Fruit fly (Drosophila melanogaster) whole organism, embryonic: Measurements from ENCODE around the gene CG13679.

Source experiments
- Atf-2 ChIP-seq: fragments of 200-800 bp; sonication (Bioruptor generic); optimal IDR thresholded peaks from 2 replicates; lab custom pipeline; 2016; ENCODE audit warnings: missing biosample characterization, missing genetic modification characterization
- BtbVII ChIP-seq: fragments of 200-800 bp; sonication (Bioruptor generic); optimal IDR thresholded peaks from 3 replicates; lab custom pipeline; 2017; ENCODE audit warnings: missing biosample characterization, mild to moderate bottlenecking, missing genetic modification characterization
- CG10462 ChIP-seq: fragments of 200-800 bp; sonication (Bioruptor generic); optimal IDR thresholded peaks from 2 replicates; lab custom pipeline; 2016; ENCODE audit warnings: missing biosample characterization, missing genetic modification characterization
- CG10565 ChIP-seq: fragments of 200-800 bp; sonication (Bioruptor generic); optimal IDR thresholded peaks from 3 replicates; lab custom pipeline; 2016; ENCODE audit warnings: missing biosample characterization, mild to moderate bottlenecking, missing genetic modification characterization
- CG12104 ChIP-seq: fragments of 200-800 bp; sonication (Bioruptor generic); optimal IDR thresholded peaks from 3 replicates; lab custom pipeline; 2016; ENCODE audit warnings: missing biosample characterization, missing genetic modification characterization
- CG15696 ChIP-seq: fragments of 200-800 bp; sonication (Bioruptor generic); optimal IDR thresholded peaks from 2 replicates; lab custom pipeline; 2019; ENCODE audit warnings: missing biosample characterization, mild to moderate bottlenecking, missing genetic modification characterization, moderate library complexity
- CG1832 ChIP-seq: fragments of 200-800 bp; sonication (Bioruptor generic); optimal IDR thresholded peaks from 2 replicates; lab custom pipeline; 2017; ENCODE audit warnings: missing biosample characterization, mild to moderate bottlenecking, missing genetic modification characterization, inconsistent platforms
- CG18476 ChIP-seq: fragments of 200-800 bp; sonication (Bioruptor generic); optimal IDR thresholded peaks from 2 replicates; lab custom pipeline; 2016; ENCODE audit warnings: missing biosample characterization, mild to moderate bottlenecking, missing genetic modification characterization
- CG32532 ChIP-seq: fragments of 200-800 bp; sonication (Bioruptor generic); IDR thresholded peaks from 2 replicates; pipeline ENCODE4 v1.3.6; 2022; ENCODE audit warnings: missing biosample characterization, missing genetic modification characterization
- CG34376 ChIP-seq: fragments of 200-800 bp; sonication (Bioruptor generic); optimal IDR thresholded peaks from 2 replicates; lab custom pipeline; 2018; ENCODE audit warnings: missing biosample characterization, mild to moderate bottlenecking, missing genetic modification characterization
- CG3726 ChIP-seq: fragments of 200-800 bp; sonication (Bioruptor generic); IDR thresholded peaks from 3 replicates; pipeline ENCODE4, ENCODE4 v1.3.6; 2022; ENCODE audit warnings: missing biosample characterization, missing genetic modification characterization
- CG4707 ChIP-seq: fragments of 200-800 bp; sonication (Bioruptor generic); optimal IDR thresholded peaks from 2 replicates; lab custom pipeline; 2018; ENCODE audit warnings: missing biosample characterization, mild to moderate bottlenecking, missing genetic modification characterization, moderate library complexity
- CG4854 ChIP-seq: fragments of 200-800 bp; sonication (Bioruptor generic); optimal IDR thresholded peaks from 2 replicates; lab custom pipeline; 2016; ENCODE audit warnings: missing biosample characterization, missing genetic modification characterization, inconsistent platforms
- CG7556 ChIP-seq: fragments of 200-800 bp; sonication (Bioruptor generic); optimal IDR thresholded peaks from 2 replicates; lab custom pipeline; 2017; ENCODE audit warnings: missing biosample characterization, mild to moderate bottlenecking, missing genetic modification characterization
- CG7987 ChIP-seq: fragments of 200-800 bp; sonication (Bioruptor generic); optimal IDR thresholded peaks from 2 replicates; lab custom pipeline; 2018; ENCODE audit warnings: missing biosample characterization, mild to moderate bottlenecking, missing genetic modification characterization, moderate library complexity
- CG8388 ChIP-seq: fragments of 200-800 bp; sonication (Bioruptor generic); optimal IDR thresholded peaks from 2 replicates; lab custom pipeline; 2019; ENCODE audit warnings: missing biosample characterization, mild to moderate bottlenecking, missing genetic modification characterization, moderate library complexity
- CG8944 ChIP-seq: fragments of 200-800 bp; sonication (Bioruptor generic); optimal IDR thresholded peaks from 3 replicates; lab custom pipeline; 2016; ENCODE audit warnings: missing biosample characterization, missing genetic modification characterization
- CG9727 ChIP-seq: fragments of 200-800 bp; sonication (Bioruptor generic); optimal IDR thresholded peaks from 3 replicates; lab custom pipeline; 2017; ENCODE audit warnings: missing biosample characterization, mild to moderate bottlenecking, missing genetic modification characterization
- CkIIα-i1 ChIP-seq: fragments of 200-800 bp; sonication (Bioruptor generic); IDR thresholded peaks from 2 replicates; pipeline ENCODE4 v1.3.6; 2022; ENCODE audit warnings: missing biosample characterization, missing genetic modification characterization
- Dek ChIP-seq: fragments of 200-800 bp; sonication (Bioruptor generic); optimal IDR thresholded peaks from 3 replicates; lab custom pipeline; 2019; ENCODE audit warnings: missing biosample characterization, mild to moderate bottlenecking, missing genetic modification characterization, moderate library complexity
- Fer3 ChIP-seq: fragments of 200-800 bp; sonication (Bioruptor generic); optimal IDR thresholded peaks from 2 replicates; lab custom pipeline; 2018; ENCODE audit warnings: missing biosample characterization, mild to moderate bottlenecking, missing genetic modification characterization, moderate library complexity
- HLHmδ ChIP-seq: fragments of 200-800 bp; sonication (Bioruptor generic); optimal IDR thresholded peaks from 2 replicates; lab custom pipeline; 2018; ENCODE audit warnings: missing biosample characterization, mild to moderate bottlenecking, missing genetic modification characterization, moderate library complexity
- Hey ChIP-seq: fragments of 200-800 bp; sonication (Bioruptor generic); optimal IDR thresholded peaks from 3 replicates; lab custom pipeline; 2018; ENCODE audit warnings: missing biosample characterization, mild to moderate bottlenecking, missing genetic modification characterization
- HmgD ChIP-seq: fragments of 200-800 bp; sonication (Bioruptor generic); optimal IDR thresholded peaks from 3 replicates; lab custom pipeline; 2016; ENCODE audit warnings: missing biosample characterization, missing genetic modification characterization
- MBD-R2 ChIP-seq: fragments of 200-800 bp; sonication (Bioruptor generic); IDR thresholded peaks from 2 replicates; pipeline ENCODE4 v1.3.6; 2022; ENCODE audit warnings: missing biosample characterization, missing genetic modification characterization
- NC2α ChIP-seq: fragments of 200-800 bp; sonication (Bioruptor generic); optimal IDR thresholded peaks from 2 replicates; lab custom pipeline; 2016; ENCODE audit warnings: missing biosample characterization, missing genetic modification characterization
- Nf-YB ChIP-seq: fragments of 200-800 bp; sonication (Bioruptor generic); optimal IDR thresholded peaks from 3 replicates; lab custom pipeline; 2019; ENCODE audit warnings: missing biosample characterization, mild to moderate bottlenecking, missing genetic modification characterization, moderate library complexity
- Nf-YC ChIP-seq: fragments of 200-800 bp; optimal IDR thresholded peaks from 3 replicates; lab custom pipeline; 2019; ENCODE audit warnings: missing biosample characterization, mild to moderate bottlenecking, missing genetic modification characterization, moderate library complexity
- Opbp ChIP-seq: fragments of 200-800 bp; sonication (Bioruptor generic); IDR thresholded peaks from 3 replicates; pipeline ENCODE4 v1.3.6; 2022; ENCODE audit warnings: missing biosample characterization, missing genetic modification characterization; ENCODE audit not compliant: partially characterized antibody
- Optix ChIP-seq: fragments of 200-800 bp; sonication (Bioruptor generic); IDR thresholded peaks from 3 replicates; pipeline ENCODE4 v1.3.6; 2022; ENCODE audit warnings: missing biosample characterization, missing genetic modification characterization
- Poxn ChIP-seq: fragments of 200-800 bp; sonication (Bioruptor generic); IDR thresholded peaks from 2 replicates; pipeline ENCODE4 v1.3.6; 2022; ENCODE audit warnings: missing biosample characterization, missing genetic modification characterization
- Six4 ChIP-seq: fragments of 200-800 bp; sonication (Bioruptor generic); optimal IDR thresholded peaks from 2 replicates; lab custom pipeline; 2016; ENCODE audit warnings: missing biosample characterization, missing genetic modification characterization
- Stat92E ChIP-seq, 3 experiments: fragments of >200 bp in 2 of 3; fragments of 200-800 bp in 1 of 3; sonication (Bioruptor generic) in 1 of 3; optimal IDR thresholded peaks; 2 replicates each; lab custom pipeline; 2017 to 2019; ENCODE audit warnings: missing biosample characterization in 3 of 3, missing genetic modification characterization in 3 of 3, mild to moderate bottlenecking in 1 of 3, moderate library complexity in 1 of 3
- caup ChIP-seq: fragments of 200-800 bp; sonication (Bioruptor generic); optimal IDR thresholded peaks from 3 replicates; lab custom pipeline; 2017; ENCODE audit warnings: missing biosample characterization, mild to moderate bottlenecking, missing genetic modification characterization, moderate library complexity; ENCODE audit not compliant: severe bottlenecking
- crol ChIP-seq: fragments of 200-800 bp; sonication (Bioruptor generic); IDR thresholded peaks from 2 replicates; pipeline ENCODE4 v1.3.6; 2022; ENCODE audit warnings: missing biosample characterization, missing genetic modification characterization
- dpn ChIP-seq, 2 experiments: fragments of 200-800 bp; sonication (Bioruptor generic); optimal IDR thresholded peaks; 3 replicates each; lab custom pipeline; 2016; ENCODE audit warnings: missing biosample characterization in 2 of 2, missing genetic modification characterization in 2 of 2
- eyg ChIP-seq: fragments of 200-800 bp; sonication (Bioruptor generic); optimal IDR thresholded peaks from 3 replicates; lab custom pipeline; 2016; ENCODE audit warnings: missing biosample characterization, missing genetic modification characterization
- fu2 ChIP-seq: fragments of 200-800 bp; sonication (Bioruptor generic); optimal IDR thresholded peaks from 2 replicates; lab custom pipeline; 2016; ENCODE audit warnings: missing biosample characterization, missing genetic modification characterization
- gce ChIP-seq: fragments of 200-800 bp; sonication (Bioruptor generic); IDR thresholded peaks from 3 replicates; pipeline ENCODE4 v1.3.6; 2022; ENCODE audit warnings: missing biosample characterization, missing genetic modification characterization
- grn ChIP-seq: fragments of 200-800 bp; sonication (Bioruptor generic); optimal IDR thresholded peaks from 3 replicates; lab custom pipeline; 2017; ENCODE audit warnings: missing biosample characterization, missing genetic modification characterization
- gsb-n ChIP-seq: fragments of 200-800 bp; sonication (Bioruptor generic); optimal IDR thresholded peaks from 3 replicates; lab custom pipeline; 2018; ENCODE audit warnings: missing biosample characterization, mild to moderate bottlenecking, missing genetic modification characterization
- insv ChIP-seq, 2 experiments: fragments of 200-800 bp; sonication (Bioruptor generic); optimal IDR thresholded peaks; 3 replicates each; lab custom pipeline; 2016 to 2018; ENCODE audit warnings: missing biosample characterization in 2 of 2, missing genetic modification characterization in 2 of 2
- jumu ChIP-seq: fragments of 200-800 bp; sonication (Bioruptor generic); optimal IDR thresholded peaks from 3 replicates; lab custom pipeline; 2016; ENCODE audit warnings: missing biosample characterization, missing genetic modification characterization
- kah ChIP-seq: fragments of 200-800 bp; sonication (Bioruptor generic); optimal IDR thresholded peaks from 2 replicates; lab custom pipeline; 2018; ENCODE audit warnings: missing biosample characterization, mild to moderate bottlenecking, missing genetic modification characterization
- pho ChIP-seq: fragments of 200-800 bp; sonication (Bioruptor generic); optimal IDR thresholded peaks from 2 replicates; lab custom pipeline; 2016; ENCODE audit warnings: missing biosample characterization, missing genetic modification characterization
- slp2 ChIP-seq: fragments of 200-800 bp; sonication (Bioruptor generic); optimal IDR thresholded peaks from 2 replicates; lab custom pipeline; 2016; ENCODE audit warnings: missing biosample characterization, missing genetic modification characterization
- tio ChIP-seq: fragments of 200-800 bp; sonication (Bioruptor generic); optimal IDR thresholded peaks from 2 replicates; lab custom pipeline; 2017; ENCODE audit warnings: missing biosample characterization, missing genetic modification characterization, inconsistent platforms
- wek ChIP-seq: fragments of 200-800 bp; sonication (Bioruptor generic); optimal IDR thresholded peaks from 3 replicates; lab custom pipeline; 2018; ENCODE audit warnings: missing biosample characterization, mild to moderate bottlenecking, missing genetic modification characterization, moderate library complexity

The CG13679 gene

dm6 chr3L:8185263-8186227 is 17.0 kb upstream of the CG13679 start (continued):
- TF ChIP-seq Six4 (GFP tag; lab: Kevin White, UChicago): no peak
- TF ChIP-seq Nf-YB (GFP tag; lab: Kevin White, UChicago): peak; percentile 52
- TF ChIP-seq CG15696 (tag; lab: Kevin White, UChicago): no peak
- TF ChIP-seq CG12104: peak; percentile 38
- peak; percentile 59 for TF ChIP-seq eyg
- TF ChIP-seq grn (GFP tag; lab: Kevin White, UChicago): peak; percentile 99
- TF ChIP-seq Poxn (GFP tag; lab: Robert Waterston, UW): no peak
- peak; percentile 27 for TF ChIP-seq CG9727
- peak; percentile 97 for TF ChIP-seq CG34376
- peak; percentile 6; the same call in 1 of the 2 replicates for TF ChIP-seq MBD-R2 (GFP tag; lab: Robert Waterston, UW)
- no peak for TF ChIP-seq insv (GFP tag; optimal IDR thresholded peaks at IDR 0.05; lab: Kevin White, UChicago)
- TF ChIP-seq jumu (GFP tag; lab: Kevin White, UChicago): peak; percentile 42
- peak; percentile 15 for TF ChIP-seq HLHmδ (GFP tag; lab: Kevin White, UChicago)
- peak; percentile 70 for TF ChIP-seq Nf-YC (tag; lab: Kevin White, UChicago)
- TF ChIP-seq caup: peak; percentile 57
- TF ChIP-seq CG10565 (GFP tag; lab: Kevin White, UChicago): no peak
- TF ChIP-seq Opbp (GFP tag; lab: Robert Waterston, UW): no peak
- peak; percentile 17 for TF ChIP-seq Dek (tag; lab: Kevin White, UChicago)
- TF ChIP-seq CG8944 (GFP tag; lab: Kevin White, UChicago): peak; percentile 49
- peak; percentile 96 for TF ChIP-seq CG7987
- peak; percentile 38 to 48 for TF ChIP-seq dpn (GFP tag; optimal IDR thresholded peaks at IDR 0.05; lab: Kevin White, UChicago)
- no peak for TF ChIP-seq kah
- no peak for TF ChIP-seq CG4707
- TF ChIP-seq pho (GFP tag; lab: Kevin White, UChicago): peak; percentile 55
- no peak for TF ChIP-seq wek (GFP tag; lab: Kevin White, UChicago)
- peak; percentile 9 for TF ChIP-seq slp2 (GFP tag; lab: Kevin White, UChicago)
- peak; percentile 64; the same call in 1 of the 2 replicates for TF ChIP-seq CG32532 (GFP tag; lab: Robert Waterston, UW)
- TF ChIP-seq Fer3 (tag; lab: Kevin White, UChicago): peak; percentile 38
- no peak for TF ChIP-seq gsb-n (tag; lab: Kevin White, UChicago)
- peak; percentile 53 for TF ChIP-seq Hey
- no peak for TF ChIP-seq Stat92E (GFP tag; optimal IDR thresholded peaks at IDR 0.05; lab: Kevin White, UChicago)
- TF ChIP-seq CG8388: no peak
- no peak for TF ChIP-seq CkIIα-i1
- peak; percentile 39; the same call in 1 of the 2 replicates for TF ChIP-seq crol (GFP tag; lab: Robert Waterston, UW)
- peak; percentile 38 for TF ChIP-seq CG7556 (GFP tag; lab: Kevin White, UChicago)
- peak; percentile 39 for TF ChIP-seq tio
- TF ChIP-seq Atf-2 (GFP tag; lab: Kevin White, UChicago): peak; percentile 69
- TF ChIP-seq Optix: peak; percentile 56; the same call in 1 of the 3 replicates
- TF ChIP-seq fu2 (GFP tag; lab: Kevin White, UChicago): peak; percentile 51
- TF ChIP-seq CG10462 (GFP tag; lab: Kevin White, UChicago): no peak
- no peak for TF ChIP-seq CG3726 (GFP tag; lab: Robert Waterston, UW)
- TF ChIP-seq CG4854 (GFP tag; lab: Kevin White, UChicago): no peak
- no peak for TF ChIP-seq gce (GFP tag; lab: Robert Waterston, UW)
- no peak for TF ChIP-seq NC2α (GFP tag; lab: Kevin White, UChicago)
- TF ChIP-seq CG18476: peak; percentile 31
- no peak for TF ChIP-seq CG1832
- peak; percentile 49 for TF ChIP-seq HmgD (GFP tag; lab: Kevin White, UChicago)
- TF ChIP-seq BtbVII: peak; percentile 23
